Fruit fly (Drosophila melanogaster) whole organism, prepupa: ENCODE results near the gene pbl.
A peak's percentile ranks its signal among the peaks of the same experiment; 100 is the strongest.

Experiments used
- Blimp-1 ChIP-seq: fragments of 200-800 bp; sonication (Bioruptor generic); optimal IDR thresholded peaks from 3 replicates; lab custom pipeline; 2017; ENCODE audit warnings: missing biosample characterization, missing genetic modification characterization, mild to moderate bottlenecking, moderate library complexity, missing genetic modification reagents
- CG10631 ChIP-seq: fragments of 200-800 bp; sonication (Bioruptor generic); optimal IDR thresholded peaks from 2 replicates; lab custom pipeline; 2016; ENCODE audit warnings: missing biosample characterization, missing genetic modification characterization
- CG10669 ChIP-seq: fragments of 200-800 bp; sonication (Bioruptor generic); optimal IDR thresholded peaks from 3 replicates; lab custom pipeline; 2018; ENCODE audit warnings: missing biosample characterization, mild to moderate bottlenecking, missing genetic modification characterization, moderate library complexity
- CG11294 ChIP-seq: fragments of 200-800 bp; sonication (Bioruptor generic); IDR thresholded peaks from 2 replicates; pipeline ENCODE4 v1.3.6; 2022; ENCODE audit warnings: missing biosample characterization, missing genetic modification characterization
- CG11902 ChIP-seq: fragments of 200-800 bp; sonication (Bioruptor generic); optimal IDR thresholded peaks from 3 replicates; lab custom pipeline; 2016; ENCODE audit warnings: missing biosample characterization, missing genetic modification characterization
- CG15336 ChIP-seq: fragments of 200-800 bp; sonication (Bioruptor generic); IDR thresholded peaks from 2 replicates; pipeline ENCODE4 v1.3.6; 2022; ENCODE audit warnings: missing biosample characterization, missing genetic modification characterization
- CG1621 ChIP-seq: fragments of 200-800 bp; sonication (Bioruptor generic); optimal IDR thresholded peaks from 3 replicates; lab custom pipeline; 2018; ENCODE audit warnings: missing biosample characterization, mild to moderate bottlenecking, missing genetic modification characterization
- CG16779 ChIP-seq: fragments of 200-800 bp; sonication (Bioruptor generic); optimal IDR thresholded peaks from 3 replicates; lab custom pipeline; 2017; ENCODE audit warnings: missing biosample characterization, mild to moderate bottlenecking, missing genetic modification characterization
- CG3032 ChIP-seq: fragments of 200-800 bp; optimal IDR thresholded peaks from 2 replicates; lab custom pipeline; 2019; ENCODE audit warnings: missing biosample characterization, mild to moderate bottlenecking, missing genetic modification characterization, moderate library complexity
- CG31627 ChIP-seq: fragments of 200-800 bp; sonication (Bioruptor generic); optimal IDR thresholded peaks from 3 replicates; lab custom pipeline; 2016; ENCODE audit warnings: missing biosample characterization, missing genetic modification characterization
- CG32006 ChIP-seq: fragments of 200-800 bp; sonication (Bioruptor generic); optimal IDR thresholded peaks from 3 replicates; lab custom pipeline; 2017; ENCODE audit warnings: missing biosample characterization, mild to moderate bottlenecking, missing genetic modification characterization
- CG34406 ChIP-seq: fragments of 200-800 bp; sonication (Bioruptor generic); optimal IDR thresholded peaks from 3 replicates; lab custom pipeline; 2016; ENCODE audit warnings: missing biosample characterization, missing genetic modification characterization
- CG3919 ChIP-seq: fragments of 200-800 bp; sonication (Bioruptor generic); optimal IDR thresholded peaks from 3 replicates; lab custom pipeline; 2016; ENCODE audit warnings: missing biosample characterization, missing genetic modification characterization
- CG6163 ChIP-seq: fragments of 200-800 bp; sonication (Bioruptor generic); IDR thresholded peaks from 3 replicates; pipeline ENCODE4 v1.3.6; 2022; ENCODE audit warnings: missing biosample characterization, missing genetic modification characterization
- CG6276 ChIP-seq: fragments of 200-800 bp; sonication (Bioruptor generic); optimal IDR thresholded peaks from 2 replicates; lab custom pipeline; 2017; ENCODE audit warnings: missing biosample characterization, mild to moderate bottlenecking, missing genetic modification characterization
- CG6792 ChIP-seq: fragments of 200-800 bp; sonication (Bioruptor generic); optimal IDR thresholded peaks from 3 replicates; lab custom pipeline; 2016; ENCODE audit warnings: missing biosample characterization, missing genetic modification characterization
- CG6808 ChIP-seq: fragments of 200-800 bp; sonication (Bioruptor generic); optimal IDR thresholded peaks from 3 replicates; lab custom pipeline; 2017; ENCODE audit warnings: missing biosample characterization, missing genetic modification characterization, mild to moderate bottlenecking, moderate library complexity, missing genetic modification reagents
- CG7368 ChIP-seq: fragments of 200-800 bp; sonication (Bioruptor generic); optimal IDR thresholded peaks from 3 replicates; lab custom pipeline; 2016; ENCODE audit warnings: missing biosample characterization, missing genetic modification characterization
- CG8119 ChIP-seq: fragments of 200-800 bp; sonication (Bioruptor generic); IDR thresholded peaks from 3 replicates; pipeline ENCODE4 v1.3.6; 2022; ENCODE audit warnings: missing biosample characterization, missing genetic modification characterization
- CG8319 ChIP-seq: fragments of 200-800 bp; sonication (Bioruptor generic); optimal IDR thresholded peaks from 3 replicates; lab custom pipeline; 2016; ENCODE audit warnings: missing biosample characterization, missing genetic modification characterization
- CG8632 ChIP-seq: fragments of 200-800 bp; sonication (Bioruptor generic); optimal IDR thresholded peaks from 3 replicates; lab custom pipeline; 2016; ENCODE audit warnings: missing biosample characterization, missing genetic modification characterization
- CG9139 ChIP-seq: fragments of 200-800 bp; sonication (Bioruptor generic); optimal IDR thresholded peaks from 3 replicates; lab custom pipeline; 2017; ENCODE audit warnings: missing biosample characterization, mild to moderate bottlenecking, missing genetic modification characterization
- Eip75B ChIP-seq: fragments of 200-800 bp; sonication (Bioruptor generic); optimal IDR thresholded peaks from 3 replicates; lab custom pipeline; 2016; ENCODE audit warnings: missing biosample characterization, missing genetic modification characterization
- Eip78C ChIP-seq: fragments of 200-800 bp; sonication (Bioruptor generic); peaks from one replicate; lab custom pipeline; 2016; ENCODE audit warnings: missing biosample characterization, missing genetic modification characterization
- Ets96B ChIP-seq: fragments of 200-800 bp; optimal IDR thresholded peaks from 2 replicates; lab custom pipeline; 2019; ENCODE audit warnings: missing biosample characterization, mild to moderate bottlenecking, missing genetic modification characterization, moderate library complexity
- Gug ChIP-seq: fragments of 200-800 bp; sonication (Bioruptor generic); IDR thresholded peaks from 2 replicates; pipeline ENCODE4 v1.3.6; 2022; ENCODE audit warnings: missing biosample characterization, missing genetic modification characterization
- Hr38 ChIP-seq: sonication (Bioruptor generic); optimal IDR thresholded peaks from 2 replicates; lab custom pipeline; 2016; ENCODE audit warnings: missing biosample characterization, missing genetic modification characterization
- Hr4 ChIP-seq: fragments of 200-800 bp; sonication (Bioruptor generic); optimal IDR thresholded peaks from 3 replicates; lab custom pipeline; 2016; ENCODE audit warnings: missing biosample characterization, missing genetic modification characterization
- Met ChIP-seq: fragments of 200-800 bp; sonication (Bioruptor generic); optimal IDR thresholded peaks from 3 replicates; lab custom pipeline; 2016; ENCODE audit warnings: missing biosample characterization, missing genetic modification characterization
- OdsH ChIP-seq: fragments of 200-800 bp; sonication (Bioruptor generic); optimal IDR thresholded peaks from 3 replicates; lab custom pipeline; 2016; ENCODE audit warnings: missing biosample characterization, missing genetic modification characterization
- Smox ChIP-seq: fragments of 200-800 bp; sonication (Bioruptor generic); optimal IDR thresholded peaks from 3 replicates; lab custom pipeline; 2016; ENCODE audit warnings: missing biosample characterization, missing genetic modification characterization
- Sox14 ChIP-seq: fragments of 200-800 bp; sonication (Bioruptor generic); optimal IDR thresholded peaks from 3 replicates; lab custom pipeline; 2016; ENCODE audit warnings: missing biosample characterization, missing genetic modification characterization
- Sox15 ChIP-seq: fragments of 200-800 bp; sonication (Bioruptor generic); optimal IDR thresholded peaks from 3 replicates; lab custom pipeline; 2016; ENCODE audit warnings: missing biosample characterization, missing genetic modification characterization
- achi ChIP-seq: fragments of 200-800 bp; sonication (Bioruptor generic); optimal IDR thresholded peaks from 3 replicates; lab custom pipeline; 2016; ENCODE audit warnings: missing biosample characterization, missing genetic modification characterization
- acj6 ChIP-seq: fragments of 200-800 bp; sonication (Bioruptor generic); optimal IDR thresholded peaks from 3 replicates; lab custom pipeline; 2016; ENCODE audit warnings: missing biosample characterization, missing genetic modification characterization
- cyc ChIP-seq: fragments of 200-800 bp; sonication (Bioruptor generic); optimal IDR thresholded peaks from 3 replicates; lab custom pipeline; 2016; ENCODE audit warnings: missing biosample characterization, missing genetic modification characterization
- dac ChIP-seq: fragments of 200-800 bp; sonication (Bioruptor generic); optimal IDR thresholded peaks from 2 replicates; lab custom pipeline; 2017; ENCODE audit warnings: missing biosample characterization, mild to moderate bottlenecking, missing genetic modification characterization
- dsx ChIP-seq: fragments of 200-800 bp; optimal IDR thresholded peaks from 3 replicates; lab custom pipeline; 2019; ENCODE audit warnings: missing biosample characterization, mild to moderate bottlenecking, missing genetic modification characterization, moderate library complexity; ENCODE audit not compliant: poor library complexity, severe bottlenecking
- eg ChIP-seq: fragments of 200-800 bp; sonication (Bioruptor generic); IDR thresholded peaks from 3 replicates; pipeline ENCODE4 v1.3.6; 2022; ENCODE audit warnings: missing biosample characterization, missing genetic modification characterization
- esn ChIP-seq: fragments of 200-800 bp; sonication (Bioruptor generic); optimal IDR thresholded peaks from 2 replicates; lab custom pipeline; 2016; ENCODE audit warnings: missing biosample characterization, mild to moderate bottlenecking, missing genetic modification characterization, moderate library complexity
- fd59A ChIP-seq: fragments of 200-800 bp; sonication (Bioruptor generic); optimal IDR thresholded peaks from 2 replicates; lab custom pipeline; 2017; ENCODE audit warnings: missing biosample characterization, mild to moderate bottlenecking, missing genetic modification characterization, missing genetic modification reagents
- fd85E ChIP-seq: fragments of 200-800 bp; sonication (Bioruptor generic); optimal IDR thresholded peaks from 3 replicates; lab custom pipeline; 2016; ENCODE audit warnings: missing biosample characterization, missing genetic modification characterization
- fkh ChIP-seq: fragments of 200-800 bp; sonication (Bioruptor generic); optimal IDR thresholded peaks from 3 replicates; lab custom pipeline; 2017; ENCODE audit warnings: missing biosample characterization, mild to moderate bottlenecking, missing genetic modification characterization, moderate library complexity
- net ChIP-seq: fragments of 200-800 bp; sonication (Bioruptor generic); optimal IDR thresholded peaks from 3 replicates; lab custom pipeline; 2016; ENCODE audit warnings: missing biosample characterization, missing genetic modification characterization
- salr ChIP-seq, 2 experiments: fragments of 200-800 bp; sonication (Bioruptor generic); optimal IDR thresholded peaks; 3 replicates each; lab custom pipeline; 2016 to 2018; ENCODE audit warnings: missing biosample characterization in 2 of 2, missing genetic modification characterization in 2 of 2, mild to moderate bottlenecking in 1 of 2
- spab ChIP-seq: fragments of 200-800 bp; sonication (Bioruptor generic); optimal IDR thresholded peaks from 2 replicates; lab custom pipeline; 2017; ENCODE audit warnings: missing biosample characterization, mild to moderate bottlenecking, missing genetic modification characterization, missing genetic modification reagents
- ss ChIP-seq, 2 experiments: fragments of 200-800 bp; sonication (Bioruptor generic); optimal IDR thresholded peaks; 2 replicates in 1 of 2; 3 replicates in 1 of 2; lab custom pipeline; 2017 to 2018; ENCODE audit warnings: mild to moderate bottlenecking in 2 of 2, missing biosample characterization in 2 of 2, missing genetic modification characterization in 2 of 2, moderate library complexity in 1 of 2
- vri ChIP-seq: fragments of 200-800 bp; sonication (Bioruptor generic); optimal IDR thresholded peaks from 3 replicates; lab custom pipeline; 2016; ENCODE audit warnings: missing biosample characterization, mild to moderate bottlenecking, missing genetic modification characterization

pbl gene

DNA sequence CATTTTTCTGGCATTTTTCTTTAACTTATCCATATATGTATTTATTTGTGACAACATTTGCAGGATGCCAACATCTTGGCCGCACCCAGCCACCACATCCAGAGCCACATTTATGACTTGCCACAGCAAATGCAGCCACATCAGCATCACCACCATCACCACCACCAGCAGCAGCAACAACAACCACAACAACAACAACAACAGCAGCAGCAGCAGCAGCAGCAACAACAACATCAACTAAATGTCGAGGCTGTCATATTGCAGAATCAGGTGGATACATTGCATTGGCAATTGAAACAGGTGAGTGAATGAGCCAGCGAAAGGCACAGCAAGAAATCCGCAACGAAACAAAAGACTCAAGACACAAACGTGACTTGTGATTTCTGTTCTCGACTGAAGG lies 21.8 kb downstream of the pbl start:
- no peak for TF ChIP-seq Smox (GFP tag; lab: Kevin White, UChicago)
- 0 out of 3 replicates have a peak, but pooled peaks have one; percentile 12 for TF ChIP-seq CG8119 (GFP tag; lab: Robert Waterston, UW)

DNA sequence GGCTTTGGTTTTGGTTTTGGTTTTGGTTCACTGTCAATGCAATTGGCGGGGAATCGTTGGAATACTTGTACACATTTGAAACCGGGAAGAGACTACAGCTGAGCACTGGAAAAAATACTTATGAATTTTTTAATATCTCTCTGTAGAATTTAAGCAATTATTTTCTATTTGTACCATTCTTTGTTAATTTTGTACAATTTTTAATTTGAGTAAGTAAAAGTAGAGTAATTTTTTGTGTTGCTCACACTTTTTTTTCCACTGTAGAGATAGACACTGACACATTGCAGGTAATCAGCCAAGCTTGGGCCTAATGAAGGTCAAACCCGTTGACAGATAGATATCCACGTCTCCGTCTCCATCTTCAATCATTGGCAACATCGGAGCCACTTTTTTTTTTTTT lies 28.5 kb downstream of the pbl start:
- TF ChIP-seq CG32006 (GFP tag; lab: Kevin White, UChicago): peak; percentile 26
- TF ChIP-seq CG8119 (GFP tag; lab: Robert Waterston, UW): peak; percentile 62; the same call in 2 of the 3 replicates
- peak; percentile 37; the same call in 1 of the 2 replicates for TF ChIP-seq Gug
- TF ChIP-seq CG15336: peak; percentile 62
- peak; percentile 67 for TF ChIP-seq Eip78C (GFP tag; lab: Kevin White, UChicago)
- TF ChIP-seq CG1621: no peak
- TF ChIP-seq Hr4 (GFP tag; lab: Kevin White, UChicago): peak; percentile 45
- TF ChIP-seq CG6792: no peak
- TF ChIP-seq fd85E: no peak
- TF ChIP-seq CG6163 (GFP tag; lab: Robert Waterston, UW): peak; percentile 26; the same call in 1 of the 3 replicates
- peak; percentile 15 for TF ChIP-seq esn (GFP tag; lab: Kevin White, UChicago)
- TF ChIP-seq eg (GFP tag; lab: Robert Waterston, UW): peak; percentile 41; the same call in 1 of the 3 replicates
- peak; percentile 15 for TF ChIP-seq CG10631

DNA sequence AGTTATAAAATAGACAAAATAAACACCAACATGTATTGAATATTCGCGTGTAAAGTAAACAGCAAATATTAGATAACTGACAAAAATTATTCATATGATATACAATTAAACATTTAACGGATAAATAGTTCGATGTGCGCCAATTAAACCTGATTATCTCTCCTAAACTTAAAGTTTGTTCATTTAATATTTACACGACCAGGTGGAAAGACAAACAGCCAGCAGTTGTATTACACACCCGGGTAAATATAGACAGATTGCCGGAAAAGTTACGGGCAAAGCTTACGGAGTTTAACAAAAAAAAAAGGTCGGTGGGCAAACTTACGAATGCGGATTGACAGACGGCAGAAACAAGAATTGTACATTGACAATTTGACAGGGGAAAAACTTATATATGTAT lies 29.6 kb downstream of the pbl start:
- TF ChIP-seq CG8632 (GFP tag; lab: Kevin White, UChicago) (peak; percentile 20), CG3032 (tag; lab: Kevin White, UChicago) (no peak), CG34406 (GFP tag; lab: Kevin White, UChicago) (peak; percentile 31), CG16779 (tag; lab: Kevin White, UChicago) (no peak), CG6792 (no peak), salr (GFP tag; optimal IDR thresholded peaks at IDR 0.05; lab: Kevin White, UChicago) (no peak), Gug (no peak), dac (no peak), CG11902 (GFP tag; lab: Kevin White, UChicago) (no peak), achi (GFP tag; lab: Kevin White, UChicago) (peak; percentile 33), Eip78C (GFP tag; lab: Kevin White, UChicago) (no peak), ss (GFP tag; optimal IDR thresholded peaks at IDR 0.05; lab: Kevin White, UChicago) (no peak), Hr38 (GFP tag; lab: Kevin White, UChicago) (no peak), fkh (GFP tag; lab: Kevin White, UChicago) (peak; percentile 83), CG6808 (GFP tag; lab: Kevin White, UChicago) (no peak), Smox (GFP tag; lab: Kevin White, UChicago) (no peak), Met (GFP tag; lab: Kevin White, UChicago) (no peak), Eip75B (no peak), OdsH (GFP tag; lab: Kevin White, UChicago) (no peak), cyc (GFP tag; lab: Kevin White, UChicago) (no peak), spab (GFP tag; lab: Kevin White, UChicago) (no peak), CG6276 (GFP tag; lab: Kevin White, UChicago) (no peak), Blimp-1 (GFP tag; lab: Kevin White, UChicago) (no peak), CG32006 (GFP tag; lab: Kevin White, UChicago) (no peak), CG9139 (GFP tag; lab: Kevin White, UChicago) (no peak), Sox14 (GFP tag; lab: Kevin White, UChicago) (no peak), CG7368 (GFP tag; lab: Kevin White, UChicago) (no peak), CG8319 (GFP tag; lab: Kevin White, UChicago) (no peak), dsx (GFP tag; lab: Kevin White, UChicago) (no peak), Sox15 (GFP tag; lab: Kevin White, UChicago) (no peak), Ets96B (tag; lab: Kevin White, UChicago) (no peak), eg (GFP tag; lab: Robert Waterston, UW) (no peak), vri (GFP tag; lab: Kevin White, UChicago) (no peak), CG10669 (no peak), acj6 (GFP tag; lab: Kevin White, UChicago) (no peak), CG10631 (peak; percentile 22), CG31627 (no peak), net (GFP tag; lab: Kevin White, UChicago) (no peak), fd59A (GFP tag; lab: Kevin White, UChicago) (no peak), CG6163 (GFP tag; lab: Robert Waterston, UW) (no peak), CG11294 (GFP tag; lab: Robert Waterston, UW) (no peak), CG3919 (GFP tag; lab: Kevin White, UChicago) (no peak)
